Fruit fly (Drosophila melanogaster) whole organism, embryonic: ENCODE measurements around the gene me31B.

Source experiments
- CG1233 ChIP-seq: fragments of 200-800 bp; sonication (Bioruptor generic); optimal IDR thresholded peaks from 4 replicates; lab custom pipeline; 2018; ENCODE audit warnings: missing biosample characterization, mild to moderate bottlenecking, missing genetic modification characterization
- CG12659 ChIP-seq: fragments of 200-800 bp; sonication (Bioruptor generic); optimal IDR thresholded peaks from 3 replicates; lab custom pipeline; 2017; ENCODE audit warnings: mild to moderate bottlenecking, missing biosample characterization, missing genetic modification reagents, missing genetic modification characterization
- CG13296 ChIP-seq: fragments of 200-800 bp; sonication (Bioruptor generic); optimal IDR thresholded peaks from 3 replicates; lab custom pipeline; 2018; ENCODE audit warnings: missing biosample characterization, mild to moderate bottlenecking, missing genetic modification characterization
- CG13775 ChIP-seq: fragments of 200-800 bp; sonication (Bioruptor generic); optimal IDR thresholded peaks from 3 replicates; lab custom pipeline; 2017; ENCODE audit warnings: missing biosample characterization, mild to moderate bottlenecking, missing genetic modification characterization
- CG14014 ChIP-seq: fragments of 200-800 bp; sonication (Bioruptor generic); IDR thresholded peaks from 2 replicates; pipeline ENCODE4 v1.3.6; 2022; ENCODE audit warnings: missing biosample characterization, missing genetic modification characterization
- CG14710 ChIP-seq: fragments of 200-800 bp; sonication (Bioruptor generic); optimal IDR thresholded peaks from 3 replicates; lab custom pipeline; 2019; ENCODE audit warnings: missing biosample characterization, mild to moderate bottlenecking, missing genetic modification characterization, moderate library complexity
- CG15696 ChIP-seq: fragments of 200-800 bp; sonication (Bioruptor generic); optimal IDR thresholded peaks from 2 replicates; lab custom pipeline; 2019; ENCODE audit warnings: missing biosample characterization, mild to moderate bottlenecking, missing genetic modification characterization, moderate library complexity
- CG17359 ChIP-seq: fragments of 200-800 bp; sonication (Bioruptor generic); optimal IDR thresholded peaks from 3 replicates; lab custom pipeline; 2018; ENCODE audit warnings: missing biosample characterization, mild to moderate bottlenecking, missing genetic modification characterization, moderate library complexity
- CG17361 ChIP-seq: fragments of 200-800 bp; sonication (Bioruptor generic); IDR thresholded peaks from 3 replicates; pipeline ENCODE4 v1.3.6; 2022; ENCODE audit warnings: missing biosample characterization, missing genetic modification characterization
- CG17568 ChIP-seq: fragments of 200-800 bp; sonication (Bioruptor generic); optimal IDR thresholded peaks from 2 replicates; lab custom pipeline; 2018; ENCODE audit warnings: missing biosample characterization, mild to moderate bottlenecking, missing genetic modification characterization, moderate library complexity
- CG17829 ChIP-seq: fragments of 200-800 bp; optimal IDR thresholded peaks from 2 replicates; lab custom pipeline; 2019; ENCODE audit warnings: missing biosample characterization, mild to moderate bottlenecking, missing genetic modification characterization, moderate library complexity
- CG2712 ChIP-seq: fragments of 200-800 bp; optimal IDR thresholded peaks from 3 replicates; lab custom pipeline; 2019; ENCODE audit warnings: missing biosample characterization, mild to moderate bottlenecking, missing genetic modification characterization, moderate library complexity
- CG30403 ChIP-seq: fragments of 200-800 bp; sonication (Bioruptor generic); optimal IDR thresholded peaks from 3 replicates; lab custom pipeline; 2016; ENCODE audit warnings: missing biosample characterization, missing genetic modification characterization
- CG32532 ChIP-seq: fragments of 200-800 bp; sonication (Bioruptor generic); IDR thresholded peaks from 2 replicates; pipeline ENCODE4 v1.3.6; 2022; ENCODE audit warnings: missing biosample characterization, missing genetic modification characterization
- CG3281 ChIP-seq: fragments of 200-800 bp; sonication (Bioruptor generic); optimal IDR thresholded peaks from 3 replicates; lab custom pipeline; 2017; ENCODE audit warnings: missing biosample characterization, mild to moderate bottlenecking, missing genetic modification characterization
- CG33557 ChIP-seq: fragments of 200-800 bp; sonication (Bioruptor generic); optimal IDR thresholded peaks from 2 replicates; lab custom pipeline; 2019; ENCODE audit warnings: missing biosample characterization, mild to moderate bottlenecking, missing genetic modification characterization, moderate library complexity
- CG34376 ChIP-seq: fragments of 200-800 bp; sonication (Bioruptor generic); optimal IDR thresholded peaks from 2 replicates; lab custom pipeline; 2018; ENCODE audit warnings: missing biosample characterization, mild to moderate bottlenecking, missing genetic modification characterization
- CG4328 ChIP-seq: fragments of 200-800 bp; sonication (Bioruptor generic); optimal IDR thresholded peaks from 3 replicates; lab custom pipeline; 2017; ENCODE audit warnings: missing biosample characterization, missing genetic modification reagents, missing genetic modification characterization
- CG4424 ChIP-seq: fragments of 200-800 bp; sonication (Bioruptor generic); optimal IDR thresholded peaks from 3 replicates; lab custom pipeline; 2016; ENCODE audit warnings: missing biosample characterization, missing genetic modification characterization
- CG6689 ChIP-seq: fragments of 200-800 bp; sonication (Bioruptor generic); IDR thresholded peaks from 2 replicates; pipeline ENCODE4 v1.3.6; 2022; ENCODE audit warnings: missing biosample characterization, missing genetic modification characterization
- CG6765 ChIP-seq: fragments of 200-800 bp; sonication (Bioruptor generic); optimal IDR thresholded peaks from 3 replicates; lab custom pipeline; 2017; ENCODE audit warnings: missing biosample characterization, mild to moderate bottlenecking, missing genetic modification characterization
- Chrac-16 ChIP-seq: fragments of 200-800 bp; sonication (Bioruptor generic); optimal IDR thresholded peaks from 3 replicates; lab custom pipeline; 2016; ENCODE audit warnings: missing biosample characterization, missing genetic modification characterization
- Fer1 ChIP-seq: fragments of 200-800 bp; sonication (Bioruptor generic); optimal IDR thresholded peaks from 2 replicates; lab custom pipeline; 2017; ENCODE audit warnings: missing biosample characterization, mild to moderate bottlenecking, missing genetic modification characterization
- Fer3 ChIP-seq: fragments of 200-800 bp; sonication (Bioruptor generic); optimal IDR thresholded peaks from 2 replicates; lab custom pipeline; 2018; ENCODE audit warnings: missing biosample characterization, mild to moderate bottlenecking, missing genetic modification characterization, moderate library complexity
- HLHmδ ChIP-seq: fragments of 200-800 bp; sonication (Bioruptor generic); optimal IDR thresholded peaks from 2 replicates; lab custom pipeline; 2018; ENCODE audit warnings: missing biosample characterization, mild to moderate bottlenecking, missing genetic modification characterization, moderate library complexity
- MBD-R2 ChIP-seq: fragments of 200-800 bp; sonication (Bioruptor generic); IDR thresholded peaks from 2 replicates; pipeline ENCODE4 v1.3.6; 2022; ENCODE audit warnings: missing biosample characterization, missing genetic modification characterization
- MESR4 ChIP-seq: fragments of 200-800 bp; sonication (Bioruptor generic); optimal IDR thresholded peaks from 2 replicates; lab custom pipeline; 2018; ENCODE audit warnings: missing biosample characterization, mild to moderate bottlenecking, missing genetic modification characterization, moderate library complexity
- Max ChIP-seq: fragments of 200-800 bp; sonication (Bioruptor generic); optimal IDR thresholded peaks from 2 replicates; lab custom pipeline; 2016; ENCODE audit warnings: missing biosample characterization, mild to moderate bottlenecking, missing genetic modification characterization
- Med ChIP-seq: fragments of 200-800 bp; sonication (Bioruptor generic); peaks from one replicate; lab custom pipeline; 2016; ENCODE audit warnings: missing biosample characterization, missing genetic modification characterization, mild to moderate bottlenecking, inconsistent platforms, moderate library complexity
- Meics ChIP-seq: fragments of 200-800 bp; sonication (Bioruptor generic); optimal IDR thresholded peaks from 2 replicates; lab custom pipeline; 2017; ENCODE audit warnings: missing biosample characterization, mild to moderate bottlenecking, missing genetic modification characterization
- Poxn ChIP-seq: fragments of 200-800 bp; sonication (Bioruptor generic); IDR thresholded peaks from 2 replicates; pipeline ENCODE4 v1.3.6; 2022; ENCODE audit warnings: missing biosample characterization, missing genetic modification characterization
- Rfx ChIP-seq: fragments of 200-800 bp; sonication (Bioruptor generic); IDR thresholded peaks from 2 replicates; pipeline ENCODE4 v1.3.6; 2022; ENCODE audit warnings: missing biosample characterization, missing genetic modification characterization
- Sox100B ChIP-seq: fragments of 200-800 bp; sonication (Bioruptor generic); optimal IDR thresholded peaks from 3 replicates; lab custom pipeline; 2018; ENCODE audit warnings: missing biosample characterization, mild to moderate bottlenecking, missing genetic modification characterization
- YL-1 ChIP-seq: fragments of 200-800 bp; sonication (Bioruptor generic); optimal IDR thresholded peaks from 3 replicates; lab custom pipeline; 2017; ENCODE audit warnings: missing biosample characterization, mild to moderate bottlenecking, missing genetic modification characterization
- al ChIP-seq: fragments of 200-800 bp; sonication (Bioruptor generic); IDR thresholded peaks from 2 replicates; pipeline ENCODE4 v1.3.6; 2022; ENCODE audit warnings: missing biosample characterization, missing genetic modification characterization
- gfzf ChIP-seq: fragments of 200-800 bp; sonication (Bioruptor generic); optimal IDR thresholded peaks from 2 replicates; lab custom pipeline; 2016; ENCODE audit warnings: missing biosample characterization, mild to moderate bottlenecking, missing genetic modification characterization, moderate library complexity
- hb ChIP-seq: fragments of 200-800 bp; sonication (Bioruptor generic); IDR thresholded peaks from 3 replicates; pipeline ENCODE4 v1.3.6; 2022; ENCODE audit warnings: missing biosample characterization, missing genetic modification characterization; ENCODE audit not compliant: partially characterized antibody
- ken ChIP-seq: fragments of 200-800 bp; sonication (Bioruptor generic); IDR thresholded peaks from 3 replicates; pipeline ENCODE4 v1.3.6; 2022; ENCODE audit warnings: missing biosample characterization, missing genetic modification characterization
- lilli ChIP-seq: fragments of 200-800 bp; sonication (Bioruptor generic); optimal IDR thresholded peaks from 3 replicates; lab custom pipeline; 2016; ENCODE audit warnings: missing biosample characterization, missing genetic modification characterization
- lola ChIP-seq, 3 experiments: fragments of >200 bp in 2 of 3; fragments of 200-800 bp in 1 of 3; sonication (Bioruptor generic) in 1 of 3; optimal IDR thresholded peaks; 2 replicates each; lab custom pipeline; 2017 to 2019; ENCODE audit warnings: missing biosample characterization in 3 of 3, missing genetic modification characterization in 3 of 3, mild to moderate bottlenecking in 1 of 3, moderate library complexity in 1 of 3
- phol ChIP-seq: fragments of 200-800 bp; sonication (Bioruptor generic); optimal IDR thresholded peaks from 3 replicates; lab custom pipeline; 2018; ENCODE audit warnings: missing biosample characterization, mild to moderate bottlenecking, missing genetic modification characterization, moderate library complexity
- pzg ChIP-seq: fragments of 200-800 bp; sonication (Bioruptor generic); optimal IDR thresholded peaks from 3 replicates; lab custom pipeline; 2018; ENCODE audit warnings: missing biosample characterization, mild to moderate bottlenecking, missing genetic modification characterization, moderate library complexity
- row ChIP-seq: fragments of 200-800 bp; sonication (Bioruptor generic); IDR thresholded peaks from 3 replicates; pipeline ENCODE4 v1.3.6; 2022; ENCODE audit warnings: missing biosample characterization, missing genetic modification characterization
- scrt ChIP-seq: fragments of 200-800 bp; sonication (Bioruptor generic); optimal IDR thresholded peaks from 2 replicates; lab custom pipeline; 2018; ENCODE audit warnings: missing biosample characterization, mild to moderate bottlenecking, missing genetic modification characterization, moderate library complexity
- sens ChIP-seq: fragments of 200-800 bp; sonication (Bioruptor generic); peaks from one replicate; lab custom pipeline; 2016; ENCODE audit warnings: missing biosample characterization, missing genetic modification characterization
- so ChIP-seq: fragments of 200-800 bp; sonication (Bioruptor generic); IDR thresholded peaks from 3 replicates; pipeline ENCODE4 v1.3.6; 2022; ENCODE audit warnings: missing biosample characterization, missing genetic modification characterization
- stc ChIP-seq: fragments of 200-800 bp; sonication (Bioruptor generic); IDR thresholded peaks from 2 replicates; pipeline ENCODE4 v1.3.6; 2022; ENCODE audit warnings: missing biosample characterization, missing genetic modification characterization

me31B gene

DNA sequence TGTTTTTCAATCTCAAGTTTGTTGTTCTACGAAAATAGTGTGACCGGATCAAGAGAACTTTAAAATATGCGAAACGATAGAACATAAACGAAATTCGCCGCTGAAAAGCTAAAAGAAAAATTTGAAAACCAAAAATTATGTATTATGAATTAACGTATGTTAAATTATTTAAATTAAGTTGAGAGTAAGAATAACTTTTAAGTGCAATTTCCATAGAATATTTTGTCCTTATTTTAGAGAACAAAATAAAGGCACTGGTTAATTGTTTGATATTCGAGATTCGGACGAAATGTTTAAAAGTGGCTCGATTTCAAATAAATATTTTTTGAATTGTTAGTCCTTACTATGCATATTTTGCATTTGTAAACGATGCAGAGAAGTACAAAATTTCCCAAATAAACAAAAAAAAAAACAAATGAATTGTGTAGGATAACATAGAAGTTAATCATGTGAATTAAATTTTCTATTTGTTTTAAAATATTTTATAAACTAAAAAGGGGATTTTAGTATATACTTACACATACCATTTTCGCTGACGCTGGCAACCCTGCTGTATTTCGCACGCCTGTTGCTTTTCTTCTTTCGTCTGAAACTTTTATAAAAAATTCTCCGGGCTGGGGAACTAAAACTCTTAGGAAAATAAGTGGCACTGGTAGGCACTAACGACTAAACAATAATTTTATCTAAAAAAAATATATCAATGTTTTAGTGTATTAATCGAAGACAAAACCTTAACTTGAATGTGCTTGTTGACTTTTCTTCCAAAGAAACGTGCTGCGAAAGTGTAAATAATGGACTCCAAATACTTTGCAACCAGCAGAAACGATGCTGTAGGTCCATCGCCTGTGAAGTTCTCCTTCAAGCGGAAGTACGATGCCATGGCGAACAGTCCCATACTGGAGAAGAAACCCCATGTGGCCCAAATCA, 28.2 kb upstream of the me31B start, which contains the start of the genes CG5727 and ath (continued):
- TF ChIP-seq so (peak; percentile 37; the same call in 1 of the 3 replicates), ken (GFP tag; lab: Robert Waterston, UW) (no peak), Meics (GFP tag; lab: Kevin White, UChicago) (peak; percentile 38), CG32532 (peak; percentile 16; the same call in 1 of the 2 replicates), sens (GFP tag; lab: Kevin White, UChicago) (peak; percentile 72), lilli (GFP tag; lab: Kevin White, UChicago) (peak; percentile 19), Fer3 (tag; lab: Kevin White, UChicago) (peak; percentile 25), HLHmδ (GFP tag; lab: Kevin White, UChicago) (no peak), row (GFP tag; lab: Robert Waterston, UW) (peak; percentile 63), CG34376 (GFP tag; lab: Kevin White, UChicago) (peak; percentile 7), CG14014 (GFP tag; lab: Robert Waterston, UW) (peak; percentile 49; the same call in 1 of the 2 replicates), pzg (GFP tag; lab: Kevin White, UChicago) (peak; percentile 13), CG4424 (GFP tag; lab: Kevin White, UChicago) (peak; percentile 34), CG3281 (GFP tag; lab: Kevin White, UChicago) (no peak), hb (GFP tag; lab: Robert Waterston, UW) (no peak), phol (tag; lab: Kevin White, UChicago) (peak; percentile 28), Med (GFP tag; lab: Kevin White, UChicago) (peak; percentile 72), Poxn (GFP tag; lab: Robert Waterston, UW) (no peak), stc (GFP tag; lab: Robert Waterston, UW) (no peak), CG13296 (GFP tag; lab: Kevin White, UChicago) (peak; percentile 51), CG17568 (no peak), Sox100B (GFP tag; lab: Kevin White, UChicago) (peak; percentile 34), CG4328 (peak; percentile 11), gfzf (GFP tag; lab: Kevin White, UChicago) (peak; percentile 65), CG12659 (GFP tag; lab: Kevin White, UChicago) (peak; percentile 28), CG13775 (peak; percentile 18), CG1233 (peak; percentile 35), Fer1 (GFP tag; lab: Kevin White, UChicago) (peak; percentile 45), CG6765 (GFP tag; lab: Kevin White, UChicago) (no peak), CG17361 (peak; percentile 61; the same call in 2 of the 3 replicates), YL-1 (peak; percentile 35), lola (GFP tag; optimal IDR thresholded peaks at IDR 0.05; lab: Kevin White, UChicago) (peak in 1 of 3 experiments; percentile 40), CG17829 (tag; lab: Kevin White, UChicago) (peak; percentile 3), CG2712 (tag; lab: Kevin White, UChicago) (peak; percentile 11), CG30403 (GFP tag; lab: Kevin White, UChicago) (peak; percentile 26), CG17359 (tag; lab: Kevin White, UChicago) (peak; percentile 7), CG15696 (tag; lab: Kevin White, UChicago) (peak; percentile 5), al (no peak), Chrac-16 (GFP tag; lab: Kevin White, UChicago) (no peak), Rfx (GFP tag; lab: Robert Waterston, UW) (0 out of 2 replicates have a peak, but pooled peaks have one; percentile 25), CG14710 (tag; lab: Kevin White, UChicago) (peak; percentile 42), MBD-R2 (GFP tag; lab: Robert Waterston, UW) (peak; percentile 50; the same call in 1 of the 2 replicates), CG6689 (GFP tag; lab: Robert Waterston, UW) (peak; percentile 38; the same call in 1 of the 2 replicates), CG33557 (GFP tag; lab: Kevin White, UChicago) (peak; percentile 10), Max (peak; percentile 50), MESR4 (GFP tag; lab: Kevin White, UChicago) (peak; percentile 12), scrt (GFP tag; lab: Kevin White, UChicago) (peak; percentile 94)
